Worm (Caenorhabditis elegans) whole organism, early embryonic: Measurements from ENCODE around the gene jmjd-5.
A peak's percentile ranks its signal among the peaks of the same experiment; 100 is the strongest.

Experiments used
- B0310.2 ChIP-seq: sonication (generic microtip); optimal IDR thresholded peaks from 2 replicates; lab custom pipeline; 2016; ENCODE audit warnings: mild to moderate bottlenecking, missing genetic modification characterization, missing compliant biosample characterization
- F13C5.2 ChIP-seq: sonication (generic microtip); optimal IDR thresholded peaks from 2 replicates; lab custom pipeline; 2017; ENCODE audit warnings: mild to moderate bottlenecking, missing genetic modification characterization, inconsistent platforms, missing compliant biosample characterization
- aly-1 ChIP-seq: sonication (generic microtip); optimal IDR thresholded peaks from 2 replicates; lab custom pipeline; 2016; ENCODE audit warnings: missing genetic modification characterization, missing compliant biosample characterization
- ama-1 ChIP-seq: fragments of 150-350 bp; optimal IDR thresholded peaks from 2 replicates; lab custom pipeline; 2014
- ceh-13 ChIP-seq: fragments of 200-800 bp; sonication (Bioruptor generic); optimal IDR thresholded peaks from 2 replicates; lab custom pipeline; 2018; ENCODE audit warnings: mild to moderate bottlenecking, missing genetic modification characterization, missing compliant biosample characterization
- ceh-36 ChIP-seq: sonication (generic microtip); optimal IDR thresholded peaks from 2 replicates; lab custom pipeline; 2016; ENCODE audit warnings: missing genetic modification characterization, inconsistent platforms, missing compliant biosample characterization
- ets-7 ChIP-seq: sonication (generic microtip); optimal IDR thresholded peaks from 2 replicates; lab custom pipeline; 2016; ENCODE audit warnings: missing genotype, missing genetic modification characterization, missing compliant biosample characterization
- flt-1 ChIP-seq: fragments of 200-800 bp; sonication (Bioruptor generic); IDR thresholded peaks from 2 replicates; pipeline ENCODE4 v1.3.6; 2022; ENCODE audit warnings: missing genetic modification characterization, missing compliant biosample characterization
- hmbx-1 ChIP-seq: sonication (generic microtip); optimal IDR thresholded peaks from 2 replicates; lab custom pipeline; 2016; ENCODE audit warnings: mild to moderate bottlenecking, missing genetic modification characterization, missing compliant biosample characterization
- hmg-4 ChIP-seq: fragments of 200-800 bp; sonication (Bioruptor generic); optimal IDR thresholded peaks from 2 replicates; lab custom pipeline; 2018; ENCODE audit warnings: mild to moderate bottlenecking, missing genetic modification characterization, missing compliant biosample characterization
- hnd-1 ChIP-seq: sonication (generic microtip); optimal IDR thresholded peaks from 2 replicates; lab custom pipeline; 2016; ENCODE audit warnings: missing genetic modification characterization, missing compliant biosample characterization
- pes-1 ChIP-seq: fragments of 200-800 bp; sonication (Bioruptor generic); IDR thresholded peaks from 2 replicates; pipeline ENCODE4 v1.3.6; 2022; ENCODE audit warnings: missing genetic modification reagents, missing genetic modification characterization, missing compliant biosample characterization
- scrt-1 ChIP-seq: fragments of 200-800 bp; sonication (Bioruptor generic); IDR thresholded peaks from 2 replicates; pipeline ENCODE4 v1.3.6; 2022; ENCODE audit warnings: missing genetic modification characterization, missing compliant biosample characterization
- sea-1 ChIP-seq: fragments of 200-800 bp; sonication (Bioruptor generic); conservative IDR thresholded peaks from 2 replicates; pipeline ENCODE4 v1.3.6; 2022; ENCODE audit warnings: missing genetic modification characterization, missing compliant biosample characterization
- tbx-11 ChIP-seq: fragments of 200-800 bp; sonication (Bioruptor generic); IDR thresholded peaks from 2 replicates; pipeline ENCODE4 v1.3.6; 2022; ENCODE audit warnings: missing genetic modification characterization, missing compliant biosample characterization
- tbx-37 ChIP-seq: fragments of 200-800 bp; sonication (Bioruptor generic); conservative IDR thresholded peaks from 2 replicates; pipeline ENCODE4 v1.3.6; 2022; ENCODE audit warnings: missing genetic modification reagents, missing genetic modification characterization, missing compliant biosample characterization
- tra-4 ChIP-seq: sonication (generic microtip); optimal IDR thresholded peaks from 2 replicates; lab custom pipeline; 2017; ENCODE audit warnings: missing genetic modification characterization, missing compliant biosample characterization

Gene jmjd-5

ce11 chrV:11113607-11114006 is 13.7 kb upstream of the jmjd-5 start, which contains the start of gene math-33:
Gene math-33 (plus strand): TSS chrV:11113907.
- TF ChIP-seq ceh-36 (tag; lab: Kevin White, UChicago) = no peak
- no peak for TF ChIP-seq ceh-13
- no peak for TF ChIP-seq scrt-1 (GFP tag; lab: Robert Waterston, UW)
- TF ChIP-seq aly-1 = no peak
- no peak for TF ChIP-seq ama-1
- no peak for TF ChIP-seq F13C5.2 (tag; lab: Kevin White, UChicago)
- TF ChIP-seq hmg-4 = no peak
- TF ChIP-seq flt-1 (GFP tag; lab: Robert Waterston, UW) = no peak

DNA sequence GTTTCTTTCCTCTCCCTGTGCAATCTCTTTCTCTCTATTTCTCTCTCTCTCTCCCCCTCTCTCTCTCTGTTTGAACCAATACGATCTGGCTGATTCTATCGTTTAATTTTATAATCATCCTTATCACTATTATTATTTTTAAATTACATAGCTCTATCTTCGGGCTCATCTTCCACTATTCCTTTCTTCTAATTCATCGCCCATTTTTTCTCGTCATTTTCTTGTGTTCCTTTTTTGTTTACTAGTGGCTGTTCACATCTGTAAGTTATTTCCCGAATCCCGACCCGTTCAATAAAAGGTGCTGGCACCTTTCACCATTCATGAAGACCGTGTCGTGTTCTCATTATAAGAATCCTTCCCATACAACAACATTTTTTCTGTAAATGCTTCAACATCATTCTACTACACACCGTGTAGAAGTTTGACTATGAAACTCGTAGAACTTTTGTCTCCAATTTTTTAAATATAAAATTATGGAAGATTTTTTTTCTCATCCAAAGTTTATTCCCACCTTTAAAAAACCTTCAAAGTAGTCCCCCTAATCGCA is 9.0 kb upstream of the jmjd-5 start:
- no peak for TF ChIP-seq tra-4
- TF ChIP-seq B0310.2 (tag; lab: Kevin White, UChicago) = no peak

DNA sequence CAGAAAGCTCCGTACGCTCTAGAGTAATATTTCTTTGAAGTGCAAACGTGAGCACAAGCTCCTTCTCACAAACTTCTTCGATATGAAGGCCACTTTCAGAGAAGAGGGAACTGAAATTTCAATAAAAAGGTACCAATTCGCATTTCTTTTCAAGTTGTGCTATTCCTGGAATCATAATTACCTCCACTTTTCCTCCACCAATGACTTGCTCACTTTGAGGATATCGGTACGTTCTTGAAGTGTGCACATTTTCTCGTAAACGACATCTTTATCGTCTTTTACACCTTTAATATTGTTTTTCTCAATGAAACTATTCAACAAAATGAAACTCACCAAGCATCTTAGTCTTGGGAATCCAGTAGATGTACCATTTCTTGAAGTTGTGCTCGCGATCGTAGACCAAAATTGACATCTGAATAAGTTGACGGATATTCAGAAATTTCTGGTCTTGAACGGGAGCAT is 8.0 kb upstream of the jmjd-5 start, which contains the start of gene scb-1:
TSS of gene scb-1 (minus strand) at position 412 of the 462 bp plus-strand sequence.
- TF ChIP-seq sea-1 (GFP tag; lab: Robert Waterston, UW) (no peak), ets-7 (tag; lab: Kevin White, UChicago) (no peak), tbx-11 (GFP tag; lab: Robert Waterston, UW) (no peak), scrt-1 (GFP tag; lab: Robert Waterston, UW) (no peak), pes-1 (GFP tag; lab: Robert Waterston, UW) (no peak), hmbx-1 (tag; lab: Kevin White, UChicago) (no peak), hnd-1 (tag; lab: Kevin White, UChicago) (no peak), ceh-13 (no peak), tra-4 (no peak), aly-1 (no peak), ama-1 (no peak), F13C5.2 (tag; lab: Kevin White, UChicago) (no peak), ceh-36 (tag; lab: Kevin White, UChicago) (no peak), tbx-37 (GFP tag; lab: Robert Waterston, UW) (no peak), hmg-4 (no peak), B0310.2 (tag; lab: Kevin White, UChicago) (no peak), flt-1 (GFP tag; lab: Robert Waterston, UW) (no peak)

ce11 chrV:11121247-11121646 is 6.0 kb upstream of the jmjd-5 start:
- TF ChIP-seq hnd-1 (tag; lab: Kevin White, UChicago) = no peak
- TF ChIP-seq hmbx-1 (tag; lab: Kevin White, UChicago) = no peak
- TF ChIP-seq flt-1 (GFP tag; lab: Robert Waterston, UW) = no peak
- no peak for TF ChIP-seq scrt-1 (GFP tag; lab: Robert Waterston, UW)
- TF ChIP-seq tbx-11 (GFP tag; lab: Robert Waterston, UW) = no peak
- TF ChIP-seq sea-1 (GFP tag; lab: Robert Waterston, UW) = no peak
- no peak for TF ChIP-seq aly-1
- TF ChIP-seq ama-1 = no peak

- TF ChIP-seq tra-4 (no peak), hmbx-1 (tag; lab: Kevin White, UChicago) (no peak), hnd-1 (tag; lab: Kevin White, UChicago) (no peak), pes-1 (GFP tag; lab: Robert Waterston, UW) (no peak), F13C5.2 (tag; lab: Kevin White, UChicago) (no peak), flt-1 (GFP tag; lab: Robert Waterston, UW) (no peak), sea-1 (GFP tag; lab: Robert Waterston, UW) (no peak)
Observed at ce11 chrV:11122466-11122865, 4.8 kb upstream of the jmjd-5 start, which contains the start of gene mboa-2. Gene mboa-2 (minus strand): TSS chrV:11122493.

- TF ChIP-seq ets-7 (tag; lab: Kevin White, UChicago) (no peak), ceh-13 (no peak), scrt-1 (GFP tag; lab: Robert Waterston, UW) (no peak), flt-1 (GFP tag; lab: Robert Waterston, UW) (no peak), tra-4 (no peak), tbx-37 (GFP tag; lab: Robert Waterston, UW) (peak; percentile 76; the same call in 1 of the 2 replicates), tbx-11 (GFP tag; lab: Robert Waterston, UW) (0 out of 2 replicates have a peak, but pooled peaks have one; percentile 36), hnd-1 (tag; lab: Kevin White, UChicago) (no peak), ceh-36 (tag; lab: Kevin White, UChicago) (no peak), F13C5.2 (tag; lab: Kevin White, UChicago) (peak; percentile 36), B0310.2 (tag; lab: Kevin White, UChicago) (no peak), hmbx-1 (tag; lab: Kevin White, UChicago) (no peak), pes-1 (GFP tag; lab: Robert Waterston, UW) (no peak), sea-1 (GFP tag; lab: Robert Waterston, UW) (no peak), ama-1 (no peak), aly-1 (no peak), hmg-4 (peak; percentile 38)
Observed at ce11 chrV:11123817-11124337, 3.4 kb upstream of the jmjd-5 start, which contains the start of the genes atp-5 and lmtr-3. Gene atp-5 (minus strand): TSS chrV:11123867. Gene lmtr-3 (plus strand): TSS chrV:11124186.

DNA sequence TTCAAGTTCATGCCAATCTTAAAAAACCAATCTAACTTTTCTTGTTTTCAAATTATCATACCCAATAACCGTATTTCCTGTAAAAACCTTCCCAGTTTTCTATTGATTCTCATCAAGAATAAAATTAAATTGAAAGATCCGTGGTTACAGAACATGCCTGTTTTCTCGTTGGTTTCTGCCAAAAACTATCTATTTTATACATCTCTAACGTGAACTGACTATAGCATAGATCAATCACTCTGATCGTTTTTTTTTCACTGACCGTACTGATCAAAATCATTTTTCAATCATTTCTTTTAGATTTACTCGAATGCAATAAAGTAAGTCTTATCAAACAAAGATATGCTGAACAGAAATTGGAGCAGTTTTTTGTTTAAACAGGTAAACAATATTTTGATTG is 2.4 kb upstream of the jmjd-5 start, which contains the start of gene C06H2.2:
TSS of gene C06H2.2 (plus strand) at position 301 of the 400 bp plus-strand sequence.
- TF ChIP-seq hnd-1 (tag; lab: Kevin White, UChicago) (no peak), ceh-13 (no peak), hmg-4 (no peak), aly-1 (no peak), F13C5.2 (tag; lab: Kevin White, UChicago) (no peak)

DNA sequence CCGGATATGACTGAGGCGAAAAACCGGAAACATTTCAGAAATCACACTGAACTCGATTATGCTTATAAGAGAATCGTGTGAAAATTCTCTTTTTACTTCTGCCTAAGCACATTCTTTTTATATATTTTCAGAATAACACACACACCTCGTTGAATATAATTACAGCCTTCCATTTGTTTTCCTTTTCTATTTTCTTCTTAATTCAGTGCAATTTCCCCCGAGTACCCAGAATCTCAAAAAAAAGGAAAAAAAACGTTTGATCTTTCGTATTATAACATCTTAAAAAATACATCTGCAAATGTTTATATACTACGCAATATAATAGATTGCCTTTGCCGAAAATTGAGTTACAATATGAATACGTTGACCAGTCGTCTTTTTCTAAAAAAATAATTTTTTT is 4.5 kb downstream of the jmjd-5 start:
- TF ChIP-seq flt-1 (GFP tag; lab: Robert Waterston, UW) = no peak
- TF ChIP-seq ceh-36 (tag; lab: Kevin White, UChicago) = no peak
- no peak for TF ChIP-seq hnd-1 (tag; lab: Kevin White, UChicago)
- no peak for TF ChIP-seq F13C5.2 (tag; lab: Kevin White, UChicago)
- no peak for TF ChIP-seq scrt-1 (GFP tag; lab: Robert Waterston, UW)
- TF ChIP-seq ets-7 (tag; lab: Kevin White, UChicago) = no peak
- TF ChIP-seq hmbx-1 (tag; lab: Kevin White, UChicago) = no peak
- TF ChIP-seq pes-1 (GFP tag; lab: Robert Waterston, UW) = no peak
